Fruit fly (Drosophila melanogaster): Measurements from ENCODE around the gene tgo.

The tgo gene

DNA sequence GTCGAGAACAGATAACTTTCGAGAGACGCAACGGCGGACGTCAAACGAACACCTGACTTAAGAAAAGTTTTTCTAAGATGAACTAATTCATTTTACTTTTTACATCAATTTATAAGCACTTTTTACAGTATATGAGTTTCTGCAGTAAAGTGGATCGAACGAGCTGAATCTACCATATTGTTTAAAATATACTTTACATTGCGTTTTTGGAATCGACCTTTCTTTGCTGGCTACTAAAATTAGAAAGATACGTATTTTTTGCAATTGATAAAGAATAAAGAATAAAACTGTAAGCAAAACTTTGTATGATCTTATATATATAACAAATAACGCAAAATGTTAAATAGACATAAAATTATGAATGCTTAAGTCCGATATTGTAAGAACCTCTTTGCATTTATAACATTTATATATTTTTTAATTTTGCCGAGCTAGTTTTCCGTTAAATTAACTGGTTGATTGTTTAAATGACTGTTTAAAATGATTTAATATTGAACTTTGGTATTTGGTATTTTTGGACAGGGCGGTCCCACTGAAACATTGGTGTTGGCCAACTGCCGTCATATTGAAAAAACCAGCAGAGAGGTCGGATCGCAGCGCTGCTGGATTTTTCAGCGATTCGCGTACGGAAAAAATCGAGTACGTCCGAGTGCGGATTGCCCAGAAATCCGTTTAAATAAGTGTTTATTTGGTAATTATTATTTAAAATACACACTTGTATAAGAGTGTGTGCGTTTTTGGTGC is 32.3 kb upstream of the tgo start, which contains the start of gene Kdm2 (continued):
- TF ChIP-seq hkb (optimal IDR thresholded peaks at IDR 0.05): no peak
- TF ChIP-seq hkb (GFP tag; IDR thresholded peaks at IDR 0.05): no peak
- TF ChIP-seq pzg (GFP tag; optimal IDR thresholded peaks at IDR 0.05): peak; percentile 67
- no peak for TF ChIP-seq fd96Cb (tag; optimal IDR thresholded peaks at IDR 0.05)
- TF ChIP-seq Hmx (GFP tag; optimal IDR thresholded peaks at IDR 0.05): no peak
- TF ChIP-seq Atf-2 (GFP tag; optimal IDR thresholded peaks at IDR 0.05): no peak
- TF ChIP-seq CG10654 (GFP tag; optimal IDR thresholded peaks at IDR 0.05): no peak
- peak; percentile 40 for TF ChIP-seq odd (GFP tag; optimal IDR thresholded peaks at IDR 0.05)
- TF ChIP-seq gfzf (GFP tag; optimal IDR thresholded peaks at IDR 0.05): peak; percentile 78
- no peak for TF ChIP-seq Hr51 (GFP tag; optimal IDR thresholded peaks at IDR 0.05)
- peak; percentile 70 for TF ChIP-seq YL-1 (GFP tag; optimal IDR thresholded peaks at IDR 0.05)
- TF ChIP-seq sima (GFP tag; optimal IDR thresholded peaks at IDR 0.05): no peak
- no peak for TF ChIP-seq nau (GFP tag; optimal IDR thresholded peaks at IDR 0.05)
- no peak for TF ChIP-seq Dbx (GFP tag; IDR thresholded peaks at IDR 0.05)
- no peak for TF ChIP-seq pho (GFP tag; optimal IDR thresholded peaks at IDR 0.05)
- no peak for TF ChIP-seq Antp (GFP tag; optimal IDR thresholded peaks at IDR 0.05)
- TF ChIP-seq H2.0 (GFP tag; IDR thresholded peaks at IDR 0.05): no peak
- peak; percentile 55 for TF ChIP-seq CG7987 (GFP tag; optimal IDR thresholded peaks at IDR 0.05)
- no peak for TF ChIP-seq jumu (GFP tag; optimal IDR thresholded peaks at IDR 0.05)
- TF ChIP-seq Nf-YA (GFP tag; IDR thresholded peaks at IDR 0.05): no peak
- peak; percentile 15 for TF ChIP-seq CG18262 (tag; optimal IDR thresholded peaks at IDR 0.05)
- TF ChIP-seq zfh1 (GFP tag; IDR thresholded peaks at IDR 0.05): no peak
- peak; percentile 38 for TF ChIP-seq CG3281 (GFP tag; optimal IDR thresholded peaks at IDR 0.05)
- TF ChIP-seq stc (GFP tag; IDR thresholded peaks at IDR 0.05): no peak
- TF ChIP-seq usp (GFP tag; optimal IDR thresholded peaks at IDR 0.05): no peak
- no peak for TF ChIP-seq oc (tag; optimal IDR thresholded peaks at IDR 0.05)
- no peak for TF ChIP-seq Dip3 (GFP tag; optimal IDR thresholded peaks at IDR 0.05)
- TF ChIP-seq Aef1 (GFP tag; IDR thresholded peaks at IDR 0.05): no peak
- TF ChIP-seq CG14667 (GFP tag; IDR thresholded peaks at IDR 0.05): no peak
- no peak for TF ChIP-seq Hsf (GFP tag; optimal IDR thresholded peaks at IDR 0.05)
- TF ChIP-seq CG2202 (tag; optimal IDR thresholded peaks at IDR 0.05): no peak
- no peak for TF ChIP-seq her (GFP tag; optimal IDR thresholded peaks at IDR 0.05)
- TF ChIP-seq ab (GFP tag; optimal IDR thresholded peaks at IDR 0.05): no peak
- no peak for TF ChIP-seq CG1024 (GFP tag; IDR thresholded peaks at IDR 0.05)
- no peak for TF ChIP-seq crp (GFP tag; optimal IDR thresholded peaks at IDR 0.05)
- no peak for TF ChIP-seq fd3F (GFP tag; optimal IDR thresholded peaks at IDR 0.05)
- TF ChIP-seq Sox102F (GFP tag; optimal IDR thresholded peaks at IDR 0.05): no peak
- no peak for TF ChIP-seq CG7786 (GFP tag; optimal IDR thresholded peaks at IDR 0.05)
- peak; percentile 16 for TF ChIP-seq nom (GFP tag; optimal IDR thresholded peaks at IDR 0.05)
- TF ChIP-seq Ravus (GFP tag; IDR thresholded peaks at IDR 0.05): no peak
- no peak for TF ChIP-seq CG5180 (GFP tag; optimal IDR thresholded peaks at IDR 0.05)
- peak; percentile 14 for TF ChIP-seq Max (GFP tag; optimal IDR thresholded peaks at IDR 0.05)
- no peak for TF ChIP-seq Dad (GFP tag; optimal IDR thresholded peaks at IDR 0.05)
- no peak for TF ChIP-seq zen2 (GFP tag; IDR thresholded peaks at IDR 0.05; ENCODE audit: partially characterized antibody)
- TF ChIP-seq CG9817 (tag; optimal IDR thresholded peaks at IDR 0.05): no peak
- peak; percentile 46 for TF ChIP-seq CG12391 (tag; optimal IDR thresholded peaks at IDR 0.05)
- no peak for TF ChIP-seq CG32772 (GFP tag; IDR thresholded peaks at IDR 0.05)
- TF ChIP-seq CG6175 (GFP tag; IDR thresholded peaks at IDR 0.05): no peak
- no peak for TF ChIP-seq CG18476 (GFP tag; optimal IDR thresholded peaks at IDR 0.05)
- TF ChIP-seq Lpt (GFP tag; optimal IDR thresholded peaks at IDR 0.05): no peak
- TF ChIP-seq CG17612 (GFP tag; IDR thresholded peaks at IDR 0.05): no peak

Data from whole organism, embryonic.